Worm (Caenorhabditis elegans) whole organism, L4/young adult: ENCODE data around the gene ptp-5.2.

ENCODE experiments used
- W03F9.2 ChIP-seq: fragments of 150-350 bp; optimal IDR thresholded peaks from 2 replicates; lab custom pipeline; 2014; ENCODE audit warnings: missing biosample characterization, missing genetic modification characterization
- him-1 ChIP-seq: sonication (generic microtip); optimal IDR thresholded peaks from 2 replicates; lab custom pipeline; 2016; ENCODE audit warnings: missing genotype, missing genetic modification reagents, missing genetic modification characterization, missing compliant biosample characterization

DNA sequence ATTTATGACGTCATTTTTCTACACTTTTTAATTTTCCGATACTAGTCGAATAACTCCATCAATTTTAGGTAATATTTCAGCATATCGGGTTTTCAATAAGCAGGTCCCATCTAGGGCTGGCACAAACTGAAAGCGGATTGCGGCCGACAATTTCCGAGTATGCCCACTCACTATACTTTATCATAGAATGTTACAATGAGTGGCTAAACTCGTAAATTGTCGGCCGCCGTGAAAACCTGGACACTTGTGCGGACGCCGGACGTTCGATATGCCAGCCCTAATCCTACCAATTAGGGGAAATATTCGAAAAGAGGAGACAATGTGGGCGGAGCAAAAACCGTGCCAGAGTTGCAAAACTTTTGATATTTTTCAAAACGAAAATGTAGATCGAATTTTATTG, 1.1 kb downstream of the ptp-5.2 start:
- TF ChIP-seq him-1 = no peak
- TF ChIP-seq W03F9.2 (tag; lab: Kevin White, UChicago) = no peak
